Fruit fly (Drosophila melanogaster): Measurements from ENCODE around the gene DIP-gamma.

The DIP-gamma gene

dm6 chr3R:28913039-28913438 is 57.1 kb downstream of the DIP-gamma start:
- TF ChIP-seq Ada2b (GFP tag; IDR thresholded peaks at IDR 0.05), result no peak
- TF ChIP-seq Fer2 (tag; optimal IDR thresholded peaks at IDR 0.05), result no peak
- TF ChIP-seq ash1 (GFP tag; optimal IDR thresholded peaks at IDR 0.05), result no peak
- no peak for TF ChIP-seq CG10462 (GFP tag; optimal IDR thresholded peaks at IDR 0.05)
- TF ChIP-seq Drgx (GFP tag; IDR thresholded peaks at IDR 0.05), result no peak
- TF ChIP-seq CG17359 (tag; optimal IDR thresholded peaks at IDR 0.05), result no peak
- no peak for TF ChIP-seq pan (optimal IDR thresholded peaks at IDR 0.05)
- no peak for TF ChIP-seq pan (GFP tag; optimal IDR thresholded peaks at IDR 0.05 in 1 of 2, IDR thresholded peaks at IDR 0.05 in 1 of 2)
- TF ChIP-seq dmrt11E (tag; optimal IDR thresholded peaks at IDR 0.05), result no peak

DNA sequence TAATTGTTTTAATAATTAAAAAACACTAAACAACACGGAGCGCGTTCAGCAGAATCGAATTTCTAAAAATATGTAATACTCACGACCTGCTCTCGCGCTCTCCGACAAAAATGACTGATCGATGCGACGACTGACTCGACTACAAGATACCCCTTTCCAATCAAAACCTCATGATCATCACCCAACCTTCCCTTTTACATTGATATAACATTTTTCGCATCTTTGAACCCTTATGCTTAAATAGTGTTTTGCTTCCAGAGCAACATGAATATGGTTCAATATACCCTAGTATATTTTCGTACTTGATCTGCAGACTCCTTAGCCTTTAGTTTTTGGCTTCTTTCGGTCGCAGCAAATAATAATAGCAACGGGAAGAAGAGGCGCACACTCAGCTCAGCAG is 58.4 kb downstream of the DIP-gamma start:
- TF ChIP-seq CG3726 (GFP tag; IDR thresholded peaks at IDR 0.05) (peak; percentile 59; the same call in 1 of the 3 replicates), YL-1 (GFP tag; optimal IDR thresholded peaks at IDR 0.05) (no peak), CG4820 (GFP tag; optimal IDR thresholded peaks at IDR 0.05) (peak; percentile 65), vvl (GFP tag; IDR thresholded peaks at IDR 0.05) (peak; percentile 91), D19B (GFP tag; optimal IDR thresholded peaks at IDR 0.05) (peak; percentile 93), HLH54F (GFP tag; optimal IDR thresholded peaks at IDR 0.05) (peak; percentile 58), CG12942 (GFP tag; optimal IDR thresholded peaks at IDR 0.05) (peak; percentile 67), tx (GFP tag; optimal IDR thresholded peaks at IDR 0.05) (peak; percentile 54), Ravus (GFP tag; IDR thresholded peaks at IDR 0.05) (peak; percentile 48), CG17361 (GFP tag; IDR thresholded peaks at IDR 0.05) (no peak; the same call in 2 of the 3 replicates), CG17802 (tag; optimal IDR thresholded peaks at IDR 0.05) (peak; percentile 22), Deaf1 (tag; optimal IDR thresholded peaks at IDR 0.05) (peak; percentile 20), MTF-1 (GFP tag; optimal IDR thresholded peaks at IDR 0.05; ENCODE audit: borderline replicate concordance) (peak; percentile 12), CG4617 (GFP tag; optimal IDR thresholded peaks at IDR 0.05; ENCODE audit: borderline replicate concordance) (peak; percentile 33), CG2875 (GFP tag; optimal IDR thresholded peaks at IDR 0.05) (peak; percentile 43), bowl (GFP tag; IDR thresholded peaks at IDR 0.05) (0 out of 2 replicates have a peak, but pooled peaks have one; percentile 25), sens (GFP tag) (peak; percentile 97), nmo (GFP tag; optimal IDR thresholded peaks at IDR 0.05) (peak; percentile 83), chm (GFP tag; IDR thresholded peaks at IDR 0.05) (peak; percentile 89), Six4 (GFP tag; optimal IDR thresholded peaks at IDR 0.05) (peak; percentile 75), dmrt11E (tag; optimal IDR thresholded peaks at IDR 0.05) (peak; percentile 71), aop (GFP tag; IDR thresholded peaks at IDR 0.05) (no peak), trem (tag; optimal IDR thresholded peaks at IDR 0.05) (peak; percentile 11), CG3838 (GFP tag; optimal IDR thresholded peaks at IDR 0.05) (no peak), zfh2 (GFP tag; optimal IDR thresholded peaks at IDR 0.05) (peak; percentile 71), CG15479 (GFP tag; optimal IDR thresholded peaks at IDR 0.05) (no peak), CG1603 (tag; optimal IDR thresholded peaks at IDR 0.05) (peak; percentile 90), ttk (GFP tag; IDR thresholded peaks at IDR 0.05) (peak; percentile 83), CG32772 (GFP tag; IDR thresholded peaks at IDR 0.05) (peak; percentile 66), CG10565 (GFP tag; optimal IDR thresholded peaks at IDR 0.05) (no peak), tll (GFP tag; optimal IDR thresholded peaks at IDR 0.05) (no peak), gsb-n (tag; optimal IDR thresholded peaks at IDR 0.05) (no peak), Xbp1 (GFP tag; optimal IDR thresholded peaks at IDR 0.05) (peak; percentile 82), CG7271 (tag; optimal IDR thresholded peaks at IDR 0.05) (no peak), ken (GFP tag; IDR thresholded peaks at IDR 0.05) (peak; percentile 74; the same call in 2 of the 3 replicates), br (optimal IDR thresholded peaks at IDR 0.05) (no peak), az2 (GFP tag; optimal IDR thresholded peaks at IDR 0.05) (peak; percentile 78), Dref (GFP tag; IDR thresholded peaks at IDR 0.05) (no peak), wek (GFP tag; optimal IDR thresholded peaks at IDR 0.05) (peak; percentile 18), Bdp1 (GFP tag; optimal IDR thresholded peaks at IDR 0.05) (peak; percentile 49), Dek (tag; optimal IDR thresholded peaks at IDR 0.05) (peak; percentile 44), Hr3 (GFP tag; optimal IDR thresholded peaks at IDR 0.05) (peak; percentile 68), Mad (GFP tag; optimal IDR thresholded peaks at IDR 0.05) (peak; percentile 48)

Measured in whole organism, embryonic.